Worm (Caenorhabditis elegans): Measurements from ENCODE around the gene ncx-9.

ncx-9 gene

DNA sequence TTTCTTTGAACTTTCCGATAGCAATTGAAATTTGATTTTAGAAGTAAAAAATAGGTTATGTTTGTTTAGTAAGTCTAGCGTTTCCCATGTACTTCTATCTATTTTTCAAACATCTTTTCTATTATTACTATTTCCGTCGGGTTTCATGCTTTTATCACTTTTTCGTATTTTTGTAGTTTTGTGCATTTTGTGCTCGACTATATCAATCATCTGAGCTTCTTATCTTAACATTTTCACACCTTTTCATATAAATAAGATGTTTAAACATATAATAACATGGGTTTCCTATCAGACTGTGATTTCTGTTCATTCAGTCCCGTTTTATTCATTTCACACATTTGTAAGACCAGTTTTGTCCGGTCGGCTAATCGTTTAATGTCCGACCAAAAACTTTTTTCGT is 23.0 kb upstream of the ncx-9 start (continued):
- TF ChIP-seq egl-27 (tag; optimal IDR thresholded peaks at IDR 0.05): no peak
- TF ChIP-seq lir-3 (tag; optimal IDR thresholded peaks at IDR 0.05; ENCODE audit: poor library complexity): no peak
- TF ChIP-seq ets-5 (GFP tag; IDR thresholded peaks at IDR 0.05): no peak
- TF ChIP-seq elt-3 (tag; optimal IDR thresholded peaks at IDR 0.05): no peak
- no peak for TF ChIP-seq zip-4 (GFP tag; optimal IDR thresholded peaks at IDR 0.05)
- no peak for TF ChIP-seq efl-1 (optimal IDR thresholded peaks at IDR 0.05)
- no peak for TF ChIP-seq efl-1 (GFP tag; optimal IDR thresholded peaks at IDR 0.05 in 1 of 2)
- TF ChIP-seq lin-13 (GFP tag; optimal IDR thresholded peaks at IDR 0.05): no peak
- TF ChIP-seq sox-4 (tag; optimal IDR thresholded peaks at IDR 0.05): no peak
- TF ChIP-seq unc-62 (GFP tag; optimal IDR thresholded peaks at IDR 0.05): no peak
- no peak for TF ChIP-seq irx-1 (tag; optimal IDR thresholded peaks at IDR 0.05)
- no peak for TF ChIP-seq ceh-8 (GFP tag; optimal IDR thresholded peaks at IDR 0.05)
- no peak for TF ChIP-seq fkh-10 (GFP tag; optimal IDR thresholded peaks at IDR 0.05)
- TF ChIP-seq ztf-4 (tag; optimal IDR thresholded peaks at IDR 0.05): no peak

DNA sequence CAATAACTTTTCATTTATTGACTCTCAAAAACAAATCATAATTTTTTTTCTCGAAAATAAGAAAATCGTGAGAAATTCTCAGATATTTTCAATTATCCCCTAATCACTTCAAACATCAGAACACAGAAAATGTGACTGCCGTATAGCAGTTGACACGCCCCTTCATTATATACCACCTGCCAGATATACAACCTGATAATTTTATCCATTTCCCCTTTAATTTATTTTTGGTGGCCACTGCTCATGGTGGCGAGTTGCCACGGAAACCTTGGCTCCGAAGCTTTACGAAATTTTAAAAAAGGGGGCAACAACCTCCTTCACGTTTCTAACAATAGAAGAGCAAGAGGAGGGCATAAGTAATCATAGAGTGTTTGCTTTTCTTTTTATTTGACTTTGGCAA is 21.7 kb upstream of the ncx-9 start:
- TF ChIP-seq zip-4 (GFP tag; optimal IDR thresholded peaks at IDR 0.05): no peak
- TF ChIP-seq fkh-8 (tag; optimal IDR thresholded peaks at IDR 0.05): peak; percentile 77
- peak; percentile 61 for TF ChIP-seq nhr-71 (tag; optimal IDR thresholded peaks at IDR 0.05)
- TF ChIP-seq mef-2 (tag; optimal IDR thresholded peaks at IDR 0.05): no peak
- no peak for TF ChIP-seq ceh-63 (GFP tag; optimal IDR thresholded peaks at IDR 0.05)
- TF ChIP-seq nhr-237 (tag; optimal IDR thresholded peaks at IDR 0.05): peak; percentile 45

DNA sequence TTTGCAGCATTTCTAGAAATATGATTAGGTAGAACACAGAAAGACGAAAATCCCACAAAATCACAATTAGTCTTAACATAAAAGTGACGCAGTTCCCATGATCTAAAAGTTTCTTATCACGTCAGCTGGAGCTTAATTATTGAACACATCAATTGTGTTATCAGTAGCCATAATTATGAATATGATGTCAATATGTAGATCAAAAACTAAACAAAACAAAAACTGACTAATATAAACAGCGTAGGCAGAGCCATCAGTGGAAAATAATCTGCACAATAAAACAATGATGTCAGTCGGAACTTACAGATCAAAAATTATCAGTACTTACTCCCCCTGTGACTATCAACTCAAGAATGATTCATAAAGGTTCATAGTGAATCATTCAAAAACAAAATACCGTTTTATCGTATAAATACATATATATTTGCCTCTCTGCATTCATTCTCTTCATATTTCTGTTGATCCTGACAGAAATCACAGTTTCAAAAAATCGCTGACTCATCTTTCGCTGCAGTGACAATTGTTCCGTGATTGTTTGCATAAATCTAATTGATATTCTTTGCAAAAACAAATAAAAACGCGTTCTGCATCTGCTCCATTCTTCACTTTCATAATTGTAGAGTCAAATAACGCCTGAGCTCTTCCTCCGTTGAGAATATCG is 17.3 kb upstream of the ncx-9 start, which contains the start of gene srr-6:
Gene srr-6 (plus strand): TSS at position 611 of the 661 bp plus-strand sequence.
- TF ChIP-seq egl-27 (tag; optimal IDR thresholded peaks at IDR 0.05): no peak
- TF ChIP-seq aha-1 (tag; optimal IDR thresholded peaks at IDR 0.05): no peak
- TF ChIP-seq xbp-1 (tag; optimal IDR thresholded peaks at IDR 0.05): no peak
- no peak for TF ChIP-seq sptf-1 (tag; optimal IDR thresholded peaks at IDR 0.05)
- TF ChIP-seq elt-2 (tag; optimal IDR thresholded peaks at IDR 0.05): peak; percentile 47
- no peak for TF ChIP-seq lin-14 (GFP tag; optimal IDR thresholded peaks at IDR 0.05)

DNA sequence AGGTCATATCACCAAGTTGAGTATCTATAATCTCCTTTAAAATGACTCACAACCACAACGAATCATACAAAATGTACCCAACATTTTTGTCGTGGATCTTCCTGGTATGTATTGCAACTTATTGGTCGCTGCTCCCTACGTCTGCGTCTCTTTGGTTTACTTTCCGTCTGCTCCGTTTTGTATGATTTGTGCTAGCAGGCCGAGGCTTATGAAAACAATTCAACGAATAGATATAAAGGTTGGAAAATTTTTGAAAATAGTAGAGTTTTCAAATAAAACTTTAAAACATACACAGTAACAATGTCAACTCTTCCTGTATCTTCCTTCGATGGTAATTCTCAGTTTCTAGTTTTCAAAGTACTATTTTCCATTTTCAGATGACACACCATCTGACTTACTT is 6.3 kb upstream of the ncx-9 start, which contains the start of gene srr-8:
Gene srr-8 (plus strand): TSS at position 301 of the 400 bp plus-strand sequence.
- no peak for TF ChIP-seq Y116A8C.19 (tag; optimal IDR thresholded peaks at IDR 0.05; ENCODE audit: borderline replicate concordance)
- no peak for TF ChIP-seq mep-1 (tag; optimal IDR thresholded peaks at IDR 0.05)
- TF ChIP-seq skn-1 (tag; optimal IDR thresholded peaks at IDR 0.05): no peak

DNA sequence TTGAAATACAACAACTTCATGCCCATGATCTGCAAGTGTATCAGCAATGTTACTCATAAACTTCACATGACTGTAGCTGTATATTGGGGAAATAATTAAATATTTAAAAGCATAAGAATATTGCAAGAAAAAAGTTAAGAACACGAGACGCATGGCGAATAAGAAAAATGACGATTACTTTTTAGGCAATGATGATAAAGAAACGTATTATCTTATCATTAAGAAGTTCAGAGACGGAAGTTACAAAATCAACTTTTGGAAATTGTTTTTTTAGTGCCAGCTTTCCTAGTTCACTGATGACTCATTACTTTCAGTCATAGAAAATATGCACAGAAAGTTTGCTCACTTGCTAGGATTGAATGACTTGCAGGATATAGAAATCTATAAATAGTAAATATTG is 5.4 kb upstream of the ncx-9 start, which contains the start of gene ugt-7:
Gene ugt-7 (minus strand): TSS at position 161 of the 400 bp plus-strand sequence.
- TF ChIP-seq nhr-71 (tag; optimal IDR thresholded peaks at IDR 0.05): no peak
- peak; percentile 48 for TF ChIP-seq elt-2 (tag; optimal IDR thresholded peaks at IDR 0.05)

DNA sequence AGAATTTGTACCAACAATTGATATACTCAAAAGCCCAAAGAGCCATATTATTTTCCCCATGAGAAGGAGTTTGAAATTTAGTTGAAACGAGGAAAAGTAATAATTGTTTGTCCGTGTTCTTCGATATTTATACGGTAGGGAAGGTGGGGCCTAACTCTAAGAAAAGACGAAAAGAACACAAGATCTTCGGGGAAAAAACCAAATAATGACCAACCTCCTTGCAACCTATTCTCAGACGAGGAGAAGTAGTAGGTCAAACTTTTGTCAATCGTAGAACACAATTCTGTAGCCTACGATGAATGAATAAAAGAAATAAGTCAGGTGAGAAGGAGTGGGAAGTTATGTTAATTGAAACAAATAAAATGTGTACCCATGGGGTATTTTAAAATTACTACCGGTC is 8.0 kb downstream of the ncx-9 start, which contains the start of gene ncx-8:
Gene ncx-8 (minus strand): TSS at position 101 of the 400 bp plus-strand sequence.
- TF ChIP-seq efl-1 (optimal IDR thresholded peaks at IDR 0.05) (no peak), efl-1 (GFP tag; optimal IDR thresholded peaks at IDR 0.05 in 1 of 2) (peak in 1 of 2 experiments; percentile 60), nhr-77 (tag; optimal IDR thresholded peaks at IDR 0.05) (no peak)

DNA sequence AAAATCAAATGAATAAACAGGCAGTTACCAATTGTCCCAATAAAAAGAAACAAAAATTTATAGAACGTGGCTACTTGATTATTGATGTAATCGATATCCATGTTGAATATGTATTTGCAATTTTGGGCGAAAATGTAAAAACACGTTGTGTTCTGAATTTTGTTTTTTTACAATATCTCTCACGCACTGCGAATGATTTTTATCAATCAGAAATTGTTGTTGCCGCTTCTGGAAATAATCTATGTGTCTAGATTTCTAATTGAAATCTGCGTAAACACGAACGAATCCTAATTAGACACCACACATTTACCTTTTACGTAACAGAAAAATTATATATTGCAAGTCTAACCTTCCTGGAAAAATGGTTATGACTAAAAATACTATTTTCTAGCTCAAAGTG is 12.0 kb downstream of the ncx-9 start, which contains the start of gene srsx-13:
Gene srsx-13 (minus strand): TSS at position 101 of the 400 bp plus-strand sequence.
- TF ChIP-seq vab-15 (tag; optimal IDR thresholded peaks at IDR 0.05) (no peak), fos-1 (tag; optimal IDR thresholded peaks at IDR 0.05) (no peak), ztf-4 (tag; optimal IDR thresholded peaks at IDR 0.05) (no peak)

All from whole organism, L1 larva.